Worm (Caenorhabditis elegans): ENCODE data around the gene Y49F6C.2.

ce11 chrII:3332039-3332438 is 46.3 kb upstream of the Y49F6C.2 start, which contains the start of gene irld-27:
- TF ChIP-seq fos-1 (tag; optimal IDR thresholded peaks at IDR 0.05) (no peak), nhr-76 (tag; optimal IDR thresholded peaks at IDR 0.05) (no peak), hlh-11 (tag; optimal IDR thresholded peaks at IDR 0.05) (no peak), nhr-111 (GFP tag; optimal IDR thresholded peaks at IDR 0.05) (no peak), ama-1 (optimal IDR thresholded peaks at IDR 0.05) (no peak), unc-62 (GFP tag; optimal IDR thresholded peaks at IDR 0.05 in 1 of 2) (no peak), unc-62 (tag; optimal IDR thresholded peaks at IDR 0.05) (no peak), nhr-41 (GFP tag; IDR thresholded peaks at IDR 0.05) (no peak), nhr-25 (tag; optimal IDR thresholded peaks at IDR 0.05; ENCODE audit: borderline replicate concordance, insufficient read depth) (no peak), mes-2 (tag; optimal IDR thresholded peaks at IDR 0.05; ENCODE audit: poor library complexity, severe bottlenecking) (no peak)

Measured in whole organism, L4 larva.